Worm (Caenorhabditis elegans) whole organism, mixed stage, embryonic: ENCODE measurements around the gene F39G3.5.
A peak's percentile ranks its signal among the peaks of the same experiment; 100 is the strongest.

Source experiments
- M03D4.4 ChIP-seq: sonication (generic microtip); optimal IDR thresholded peaks from 2 replicates; lab custom pipeline; 2017; ENCODE audit warnings: mild to moderate bottlenecking, missing genetic modification characterization, missing compliant biosample characterization
- bed-3 ChIP-seq: fragments of 200-800 bp; sonication (Bioruptor generic); optimal IDR thresholded peaks from 3 replicates; lab custom pipeline; 2018; ENCODE audit warnings: mild to moderate bottlenecking, missing genetic modification characterization, moderate library complexity, missing compliant biosample characterization
- blmp-1 ChIP-seq: fragments of 150-350 bp; optimal IDR thresholded peaks from 2 replicates; lab custom pipeline; 2014; ENCODE audit warnings: missing biosample characterization, missing genetic modification characterization
- ceh-39 ChIP-seq: fragments of 150-350 bp; optimal IDR thresholded peaks from 2 replicates; lab custom pipeline; 2014; ENCODE audit warnings: missing biosample characterization, missing genetic modification characterization
- ceh-83 ChIP-seq: fragments of 200-800 bp; sonication (Bioruptor generic); optimal IDR thresholded peaks from 2 replicates; lab custom pipeline; 2018; ENCODE audit warnings: mild to moderate bottlenecking, missing genetic modification characterization, missing compliant biosample characterization
- ces-1 ChIP-seq: fragments of 150-350 bp; optimal IDR thresholded peaks from 2 replicates; lab custom pipeline; 2014; ENCODE audit warnings: missing biosample characterization, missing genetic modification reagents, missing genetic modification characterization
- cnd-1 ChIP-seq: fragments of 200-800 bp; sonication (Bioruptor generic); optimal IDR thresholded peaks from 2 replicates; lab custom pipeline; 2018; ENCODE audit warnings: mild to moderate bottlenecking, missing genetic modification characterization, missing compliant biosample characterization
- drap-1 ChIP-seq: fragments of 200-800 bp; sonication (Bioruptor generic); optimal IDR thresholded peaks from 3 replicates; lab custom pipeline; 2018; ENCODE audit warnings: mild to moderate bottlenecking, missing genetic modification characterization, missing compliant biosample characterization
- elt-1 ChIP-seq: sonication (generic microtip); optimal IDR thresholded peaks from 2 replicates; lab custom pipeline; 2017; ENCODE audit warnings: missing genetic modification characterization, mild to moderate bottlenecking, missing compliant biosample characterization, antibody characterized with exemption, moderate library complexity, borderline replicate concordance; ENCODE audit not compliant: insufficient read depth
- flh-1 ChIP-seq: fragments of 200-800 bp; sonication (Bioruptor generic); optimal IDR thresholded peaks from 2 replicates; lab custom pipeline; 2018; ENCODE audit warnings: mild to moderate bottlenecking, missing genetic modification characterization, moderate library complexity, missing compliant biosample characterization
- ham-2 ChIP-seq: fragments of 200-800 bp; sonication (Bioruptor generic); optimal IDR thresholded peaks from 2 replicates; lab custom pipeline; 2018; ENCODE audit warnings: mild to moderate bottlenecking, missing genetic modification characterization, missing compliant biosample characterization
- hlh-1 ChIP-seq: fragments of 150-350 bp; optimal IDR thresholded peaks from 2 replicates; lab custom pipeline; 2014; ENCODE audit warnings: missing biosample characterization, missing genetic modification reagents, missing genetic modification characterization
- lin-13 ChIP-seq: fragments of 150-350 bp; optimal IDR thresholded peaks from 2 replicates; lab custom pipeline; 2014; ENCODE audit warnings: missing biosample characterization, missing genetic modification characterization
- lin-32 ChIP-seq: fragments of 200-800 bp; sonication (Bioruptor generic); optimal IDR thresholded peaks from 2 replicates; lab custom pipeline; 2018; ENCODE audit warnings: mild to moderate bottlenecking, missing genetic modification characterization, missing compliant biosample characterization
- lsy-2 ChIP-seq: fragments of 150-350 bp; optimal IDR thresholded peaks from 2 replicates; lab custom pipeline; 2014; ENCODE audit warnings: missing biosample characterization, missing genetic modification characterization
- mab-5 ChIP-seq: fragments of 150-350 bp; optimal IDR thresholded peaks from 2 replicates; lab custom pipeline; 2014; ENCODE audit warnings: missing biosample characterization, missing genetic modification characterization
- mep-1 ChIP-seq: fragments of 150-350 bp; optimal IDR thresholded peaks from 2 replicates; lab custom pipeline; 2017; ENCODE audit warnings: missing biosample characterization, missing genetic modification reagents, missing genetic modification characterization, inconsistent platforms
- mls-2 ChIP-seq: sonication (generic microtip); optimal IDR thresholded peaks from 2 replicates; lab custom pipeline; 2016; ENCODE audit warnings: mild to moderate bottlenecking, missing genetic modification characterization, moderate library complexity, missing compliant biosample characterization
- nhr-12 ChIP-seq: fragments of 150-350 bp; optimal IDR thresholded peaks from 2 replicates; lab custom pipeline; 2014; ENCODE audit warnings: missing biosample characterization, missing genetic modification characterization
- nhr-2 ChIP-seq: fragments of 150-350 bp; optimal IDR thresholded peaks from 2 replicates; lab custom pipeline; 2014; ENCODE audit warnings: missing biosample characterization, missing genetic modification characterization
- nhr-237 ChIP-seq: fragments of 150-350 bp; optimal IDR thresholded peaks from 2 replicates; lab custom pipeline; 2014; ENCODE audit warnings: missing biosample characterization, missing genetic modification characterization
- nhr-76 ChIP-seq: sonication (generic microtip); optimal IDR thresholded peaks from 2 replicates; lab custom pipeline; 2017; ENCODE audit warnings: missing biosample characterization, missing genetic modification characterization
- pha-4 ChIP-seq: fragments of 150-350 bp; optimal IDR thresholded peaks from 2 replicates; lab custom pipeline; 2018; ENCODE audit warnings: missing biosample characterization, missing genetic modification reagents, missing genetic modification characterization
- snpc-4 ChIP-seq: fragments of 150-350 bp; optimal IDR thresholded peaks from 2 replicates; lab custom pipeline; 2014; ENCODE audit warnings: missing biosample characterization, missing genetic modification characterization
- tbx-8 ChIP-seq: fragments of 200-800 bp; sonication (Bioruptor generic); optimal IDR thresholded peaks from 2 replicates; lab custom pipeline; 2018; ENCODE audit warnings: mild to moderate bottlenecking, missing genetic modification characterization, moderate library complexity, missing compliant biosample characterization
- unc-120 ChIP-seq: sonication (generic microtip); optimal IDR thresholded peaks from 2 replicates; lab custom pipeline; 2017; ENCODE audit warnings: missing genetic modification characterization, missing compliant biosample characterization; ENCODE audit not compliant: poor library complexity, severe bottlenecking
- unc-39 ChIP-seq: fragments of 150-350 bp; optimal IDR thresholded peaks from 2 replicates; lab custom pipeline; 2014; ENCODE audit warnings: missing biosample characterization, missing genetic modification characterization
- unc-62 ChIP-seq: fragments of 150-350 bp; optimal IDR thresholded peaks from 2 replicates; lab custom pipeline; 2014; ENCODE audit warnings: missing biosample characterization, missing genetic modification reagents, missing genetic modification characterization
- zip-8 ChIP-seq: fragments of 150-350 bp; optimal IDR thresholded peaks from 2 replicates; lab custom pipeline; 2014; ENCODE audit warnings: missing biosample characterization, missing genetic modification characterization

F39G3.5 gene

ce11 chrV:4710464-4710863, 11.9 kb upstream of the F39G3.5 start, which contains the start of gene oac-24:
TSS of gene oac-24 (plus strand) at chrV:4710764.
- TF ChIP-seq mls-2 (tag; lab: Kevin White, UChicago), result no peak
- no peak for TF ChIP-seq lsy-2
- TF ChIP-seq ceh-39, result no peak
- TF ChIP-seq bed-3 (GFP tag; lab: Kevin White, UChicago), result no peak
- no peak for TF ChIP-seq tbx-8 (GFP tag; lab: Kevin White, UChicago)

ce11 chrV:4719965-4720364, 2.4 kb upstream of the F39G3.5 start, which contains the start of gene prx-6:
TSS of gene prx-6 (minus strand) at chrV:4720093.
- TF ChIP-seq ceh-39 (no peak), mab-5 (tag; lab: Kevin White, UChicago) (no peak), M03D4.4 (no peak), blmp-1 (no peak), mep-1 (no peak), lin-13 (tag; lab: Kevin White, UChicago) (no peak), hlh-1 (tag; lab: Kevin White, UChicago) (no peak), elt-1 (no peak)
- TF ChIP-seq, all 35 proteins: peak for 0

- TF ChIP-seq cnd-1 (tag; lab: Kevin White, UChicago) (no peak), ham-2 (GFP tag; lab: Kevin White, UChicago) (no peak), zip-8 (tag; lab: Kevin White, UChicago) (no peak), blmp-1 (no peak), nhr-237 (tag; lab: Kevin White, UChicago) (no peak), lsy-2 (no peak), nhr-2 (tag; lab: Kevin White, UChicago) (no peak), mls-2 (tag; lab: Kevin White, UChicago) (no peak), nhr-76 (tag; lab: Kevin White, UChicago) (no peak), unc-39 (tag; lab: Kevin White, UChicago) (no peak), tbx-8 (GFP tag; lab: Kevin White, UChicago) (no peak), unc-120 (no peak), lin-32 (GFP tag; lab: Kevin White, UChicago) (no peak), drap-1 (GFP tag; lab: Kevin White, UChicago) (no peak)
Measured at ce11 chrV:4720884-4721464, 1.4 kb upstream of the F39G3.5 start.

- no peak for TF ChIP-seq nhr-237 (tag; lab: Kevin White, UChicago)
- no peak for TF ChIP-seq drap-1 (GFP tag; lab: Kevin White, UChicago)
- TF ChIP-seq ceh-83, result no peak
- TF ChIP-seq bed-3 (GFP tag; lab: Kevin White, UChicago), result no peak
- TF ChIP-seq cnd-1 (tag; lab: Kevin White, UChicago), result no peak
- no peak for TF ChIP-seq snpc-4 (tag; lab: Kevin White, UChicago)
- TF ChIP-seq mep-1, result no peak
- no peak for TF ChIP-seq nhr-76 (tag; lab: Kevin White, UChicago)
- no peak for TF ChIP-seq lin-32 (GFP tag; lab: Kevin White, UChicago)
- no peak for TF ChIP-seq unc-120
Measured at ce11 chrV:4724453-4724852, 2.0 kb downstream of the F39G3.5 start, which contains the start of gene F39G3.4. TSS of gene F39G3.4 (plus strand) at chrV:4724753.

ce11 chrV:4730075-4730474, 7.7 kb downstream of the F39G3.5 start, which contains the start of gene tig-2:
TSS of gene tig-2 (minus strand) at chrV:4730161.
- TF ChIP-seq mab-5 (tag; lab: Kevin White, UChicago) (no peak), ham-2 (GFP tag; lab: Kevin White, UChicago) (no peak), snpc-4 (tag; lab: Kevin White, UChicago) (no peak), pha-4 (tag; lab: Kevin White, UChicago) (no peak), unc-120 (peak; percentile 18), unc-62 (GFP tag; lab: Kevin White, UChicago) (no peak), nhr-12 (tag; lab: Kevin White, UChicago) (no peak), unc-39 (tag; lab: Kevin White, UChicago) (no peak), flh-1 (GFP tag; lab: Kevin White, UChicago) (no peak), ces-1 (GFP tag; lab: Kevin White, UChicago) (no peak), M03D4.4 (peak; percentile 40)
